Worm (Caenorhabditis elegans) whole organism, L2 larva: ENCODE data around the gene R01B10.2.

Experiments used
- C34F6.9 ChIP-seq: fragments of 150-350 bp; optimal IDR thresholded peaks from 2 replicates; lab custom pipeline; 2014; ENCODE audit warnings: missing biosample characterization, missing genetic modification characterization
- F13H6.1 ChIP-seq: sonication (generic microtip); optimal IDR thresholded peaks from 2 replicates; lab custom pipeline; 2016; ENCODE audit warnings: missing genetic modification characterization, missing compliant biosample characterization
- R02D3.7 ChIP-seq: fragments of 150-350 bp; optimal IDR thresholded peaks from 2 replicates; lab custom pipeline; 2014; ENCODE audit warnings: missing biosample characterization, missing genetic modification characterization
- Y55F3AM.14 ChIP-seq: fragments of 200-800 bp; sonication (Bioruptor generic); optimal IDR thresholded peaks from 2 replicates; lab custom pipeline; 2018; ENCODE audit warnings: mild to moderate bottlenecking, missing genetic modification characterization, missing compliant biosample characterization
- ZK546.5 ChIP-seq: sonication (generic microtip); optimal IDR thresholded peaks from 2 replicates; lab custom pipeline; 2017; ENCODE audit warnings: missing biosample characterization, missing genetic modification characterization
- alr-1 ChIP-seq: fragments of 150-350 bp; optimal IDR thresholded peaks from 2 replicates; lab custom pipeline; 2014; ENCODE audit warnings: missing biosample characterization, missing genetic modification characterization
- aly-2 ChIP-seq: fragments of 150-350 bp; optimal IDR thresholded peaks from 2 replicates; lab custom pipeline; 2014; ENCODE audit warnings: missing biosample characterization, missing genetic modification characterization
- ama-1 ChIP-seq: fragments of 150-350 bp; optimal IDR thresholded peaks from 2 replicates; lab custom pipeline; 2018; ENCODE audit warnings: inconsistent platforms
- blmp-1 ChIP-seq: sonication (generic microtip); optimal IDR thresholded peaks from 2 replicates; lab custom pipeline; 2017; ENCODE audit warnings: missing genetic modification characterization, mild to moderate bottlenecking, missing compliant biosample characterization, antibody characterized with exemption, moderate library complexity; ENCODE audit not compliant: insufficient read depth
- ceh-16 ChIP-seq: fragments of 150-350 bp; optimal IDR thresholded peaks from 2 replicates; lab custom pipeline; 2014; ENCODE audit warnings: missing biosample characterization, missing genetic modification characterization
- ceh-82 ChIP-seq: fragments of 150-350 bp; optimal IDR thresholded peaks from 2 replicates; lab custom pipeline; 2014; ENCODE audit warnings: missing biosample characterization, missing genetic modification characterization
- crh-2 ChIP-seq: sonication (generic microtip); optimal IDR thresholded peaks from 2 replicates; lab custom pipeline; 2017; ENCODE audit warnings: missing biosample characterization, missing genetic modification characterization
- dmd-4 ChIP-seq: sonication (generic microtip); optimal IDR thresholded peaks from 2 replicates; lab custom pipeline; 2017; ENCODE audit warnings: missing biosample characterization, missing genetic modification characterization
- egl-27 ChIP-seq: sonication (generic microtip); optimal IDR thresholded peaks from 3 replicates; lab custom pipeline; 2017; ENCODE audit warnings: missing biosample characterization, missing genetic modification reagents, missing genetic modification characterization
- elt-1 ChIP-seq: fragments of 150-350 bp; optimal IDR thresholded peaks from 2 replicates; lab custom pipeline; 2014; ENCODE audit warnings: missing biosample characterization, missing genetic modification characterization
- elt-3 ChIP-seq: sonication (generic microtip); optimal IDR thresholded peaks from 2 replicates; lab custom pipeline; 2017; ENCODE audit warnings: missing biosample characterization, missing genetic modification characterization
- fos-1 ChIP-seq: fragments of 150-350 bp; optimal IDR thresholded peaks from 2 replicates; lab custom pipeline; 2014; ENCODE audit warnings: missing biosample characterization, missing genetic modification characterization
- gmeb-1 ChIP-seq: fragments of 150-350 bp; optimal IDR thresholded peaks from 2 replicates; lab custom pipeline; 2014; ENCODE audit warnings: missing biosample characterization, missing genetic modification characterization
- lin-11 ChIP-seq: fragments of 150-350 bp; sonication (generic microtip); optimal IDR thresholded peaks from 2 replicates; lab custom pipeline; 2014; ENCODE audit warnings: missing biosample characterization, missing genetic modification characterization, inconsistent platforms, mixed read lengths
- lin-13 ChIP-seq: fragments of 150-350 bp; optimal IDR thresholded peaks from 2 replicates; lab custom pipeline; 2014; ENCODE audit warnings: missing biosample characterization, missing genetic modification reagents, missing genetic modification characterization
- lin-39 ChIP-seq: fragments of 150-350 bp; optimal IDR thresholded peaks from 2 replicates; lab custom pipeline; 2014; ENCODE audit warnings: missing biosample characterization, missing genetic modification reagents, missing genetic modification characterization
- lsy-2 ChIP-seq, 2 experiments: fragments of 150-350 bp in 1 of 2; sonication (generic microtip) in 1 of 2; optimal IDR thresholded peaks; 2 replicates each; lab custom pipeline; 2014 to 2017; ENCODE audit warnings: missing biosample characterization in 2 of 2, missing genetic modification characterization in 2 of 2
- mab-5 ChIP-seq: fragments of 150-350 bp; optimal IDR thresholded peaks from 2 replicates; lab custom pipeline; 2014; ENCODE audit warnings: missing biosample characterization, missing genetic modification characterization
- mbf-1 ChIP-seq: sonication (generic microtip); optimal IDR thresholded peaks from 2 replicates; lab custom pipeline; 2017; ENCODE audit warnings: missing biosample characterization, missing genetic modification characterization
- mdl-1 ChIP-seq, 2 experiments: fragments of 150-350 bp in 1 of 2; sonication (generic microtip) in 1 of 2; optimal IDR thresholded peaks; 2 replicates each; lab custom pipeline; 2017; ENCODE audit warnings: missing biosample characterization in 2 of 2, missing genetic modification characterization in 2 of 2
- nhr-10 ChIP-seq: sonication (generic microtip); optimal IDR thresholded peaks from 2 replicates; lab custom pipeline; 2017; ENCODE audit warnings: missing biosample characterization, missing genetic modification characterization
- nhr-11 ChIP-seq: fragments of 150-350 bp; optimal IDR thresholded peaks from 2 replicates; lab custom pipeline; 2014; ENCODE audit warnings: missing biosample characterization, missing genetic modification characterization
- nhr-12 ChIP-seq: fragments of 150-350 bp; optimal IDR thresholded peaks from 2 replicates; lab custom pipeline; 2014; ENCODE audit warnings: missing biosample characterization, missing genetic modification characterization
- nhr-129 ChIP-seq: fragments of 150-350 bp; optimal IDR thresholded peaks from 2 replicates; lab custom pipeline; 2014; ENCODE audit warnings: missing biosample characterization, missing genetic modification characterization
- nhr-21 ChIP-seq: fragments of 150-350 bp; optimal IDR thresholded peaks from 2 replicates; lab custom pipeline; 2014; ENCODE audit warnings: missing biosample characterization, missing genetic modification characterization
- nhr-23 ChIP-seq: fragments of 150-350 bp; optimal IDR thresholded peaks from 2 replicates; lab custom pipeline; 2014; ENCODE audit warnings: missing biosample characterization, missing genetic modification reagents, missing genetic modification characterization
- nhr-237 ChIP-seq: fragments of 150-350 bp; optimal IDR thresholded peaks from 2 replicates; lab custom pipeline; 2014; ENCODE audit warnings: missing biosample characterization, missing genetic modification characterization
- nhr-25 ChIP-seq: fragments of 150-350 bp; sonication (generic microtip); optimal IDR thresholded peaks from 3 replicates; lab custom pipeline; 2014; ENCODE audit warnings: missing biosample characterization, missing genetic modification characterization
- nhr-6 ChIP-seq: fragments of 150-350 bp; optimal IDR thresholded peaks from 2 replicates; lab custom pipeline; 2014; ENCODE audit warnings: missing biosample characterization, missing genetic modification characterization
- nhr-77 ChIP-seq: fragments of 150-350 bp; optimal IDR thresholded peaks from 2 replicates; lab custom pipeline; 2014; ENCODE audit warnings: missing biosample characterization, missing genetic modification characterization
- peb-1 ChIP-seq: fragments of 150-350 bp; optimal IDR thresholded peaks from 2 replicates; lab custom pipeline; 2014; ENCODE audit warnings: missing biosample characterization, missing genetic modification characterization
- sem-4 ChIP-seq: fragments of 150-350 bp; optimal IDR thresholded peaks from 2 replicates; lab custom pipeline; 2014; ENCODE audit warnings: missing biosample characterization, missing genetic modification reagents, missing genetic modification characterization
- skn-1 ChIP-seq: sonication (generic microtip); optimal IDR thresholded peaks from 2 replicates; lab custom pipeline; 2017; ENCODE audit warnings: missing biosample characterization, missing genetic modification characterization
- sma-3 ChIP-seq: sonication (generic microtip); optimal IDR thresholded peaks from 2 replicates; lab custom pipeline; 2016; ENCODE audit warnings: missing genetic modification reagents, missing genetic modification characterization, missing compliant biosample characterization
- sma-9 ChIP-seq, 2 experiments: fragments of 150-350 bp in 1 of 2; sonication (generic microtip) in 1 of 2; optimal IDR thresholded peaks; 2 replicates each; lab custom pipeline; 2014 to 2016; ENCODE audit warnings: missing genetic modification characterization in 2 of 2, mild to moderate bottlenecking in 1 of 2, missing biosample characterization in 1 of 2, missing compliant biosample characterization in 1 of 2, missing genetic modification reagents in 1 of 2, moderate library complexity in 1 of 2
- snpc-4 ChIP-seq: fragments of 150-350 bp; optimal IDR thresholded peaks from 2 replicates; lab custom pipeline; 2014; ENCODE audit warnings: missing biosample characterization, missing genetic modification characterization
- unc-39 ChIP-seq: fragments of 150-350 bp; optimal IDR thresholded peaks from 2 replicates; lab custom pipeline; 2014; ENCODE audit warnings: missing biosample characterization, missing genetic modification characterization
- unc-55 ChIP-seq: fragments of 150-350 bp; sonication (generic microtip); optimal IDR thresholded peaks from 3 replicates; lab custom pipeline; 2014; ENCODE audit warnings: missing biosample characterization, missing genetic modification reagents, missing genetic modification characterization
- unc-62 ChIP-seq: fragments of 150-350 bp; optimal IDR thresholded peaks from 2 replicates; lab custom pipeline; 2014; ENCODE audit warnings: missing biosample characterization, missing genetic modification reagents, missing genetic modification characterization
- zag-1 ChIP-seq: fragments of 150-350 bp; optimal IDR thresholded peaks from 2 replicates; lab custom pipeline; 2014; ENCODE audit warnings: missing biosample characterization, missing genetic modification characterization
- ztf-1 ChIP-seq: fragments of 200-800 bp; sonication (Bioruptor generic); conservative IDR thresholded peaks from 2 replicates; pipeline ENCODE4 v1.3.6; 2022; ENCODE audit warnings: missing genetic modification characterization, missing compliant biosample characterization
- ztf-11 ChIP-seq: sonication (generic microtip); optimal IDR thresholded peaks from 2 replicates; lab custom pipeline; 2017; ENCODE audit warnings: missing biosample characterization, missing genetic modification characterization
- ztf-4 ChIP-seq: fragments of 150-350 bp; optimal IDR thresholded peaks from 2 replicates; lab custom pipeline; 2014; ENCODE audit warnings: missing biosample characterization, missing genetic modification characterization

R01B10.2 gene

DNA sequence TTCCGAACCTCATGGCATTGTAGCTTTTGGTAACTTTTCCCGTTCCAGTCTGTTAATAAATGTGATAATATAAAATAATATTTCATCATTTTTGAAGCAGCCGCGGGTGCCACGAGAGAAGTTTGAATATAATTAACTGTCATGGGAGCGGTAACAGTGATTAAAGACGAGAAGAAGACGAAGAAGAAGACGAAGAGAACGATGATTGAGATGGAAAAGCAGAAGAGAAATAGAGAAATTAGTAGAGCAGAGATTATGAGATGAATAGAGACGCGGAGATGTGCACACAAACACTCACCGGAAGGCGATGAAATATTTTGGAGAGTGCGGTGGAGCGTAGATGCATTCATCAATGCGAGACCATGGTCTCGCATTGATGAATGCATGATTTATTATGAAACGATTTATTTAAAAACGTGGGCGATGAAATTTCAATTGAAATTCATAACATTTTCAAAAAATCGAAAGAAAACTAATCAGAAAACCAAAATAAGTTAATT is 12.0 kb upstream of the R01B10.2 start, which contains the start of gene seip-1:
Gene seip-1, minus strand, starts transcription at position 51 of the 500 bp plus-strand sequence.
- no peak for TF ChIP-seq elt-3 (tag; lab: Kevin White, UChicago)
- TF ChIP-seq nhr-77 = peak; percentile 10
- no peak for TF ChIP-seq R02D3.7 (tag; lab: Kevin White, UChicago)
- TF ChIP-seq skn-1 (tag; lab: Kevin White, UChicago) = peak; percentile 47
- peak; percentile 59 for TF ChIP-seq nhr-6
- no peak for TF ChIP-seq ZK546.5 (tag; lab: Kevin White, UChicago)
- peak; percentile 91 for TF ChIP-seq mab-5
- TF ChIP-seq egl-27 (tag; lab: Kevin White, UChicago) = peak; percentile 22
- peak; percentile 89 for TF ChIP-seq nhr-129 (tag; lab: Kevin White, UChicago)
- TF ChIP-seq fos-1 (tag; lab: Kevin White, UChicago) = peak; percentile 97
- TF ChIP-seq nhr-21 (tag; lab: Kevin White, UChicago) = peak; percentile 22
- peak; percentile 73 for TF ChIP-seq ztf-4
- no peak for TF ChIP-seq unc-39
- no peak for TF ChIP-seq nhr-237 (tag; lab: Kevin White, UChicago)
- TF ChIP-seq sma-3 (GFP tag; lab: Kevin White, UChicago) = peak; percentile 74
- TF ChIP-seq peb-1 (tag; lab: Kevin White, UChicago) = no peak
- TF ChIP-seq gmeb-1 = peak; percentile 68
- TF ChIP-seq ztf-1 (GFP tag; lab: Robert Waterston, UW) = no peak
- no peak for TF ChIP-seq nhr-23 (tag; lab: Kevin White, UChicago)
- TF ChIP-seq dmd-4 (tag; lab: Kevin White, UChicago) = no peak
- peak; percentile 81 for TF ChIP-seq F13H6.1 (tag; lab: Kevin White, UChicago)
- no peak for TF ChIP-seq alr-1
- TF ChIP-seq lin-11 = peak; percentile 49
- TF ChIP-seq unc-55 = peak; percentile 97
- peak; percentile 18 for TF ChIP-seq blmp-1
- no peak for TF ChIP-seq aly-2 (tag; lab: Kevin White, UChicago)
- peak; percentile 87 for TF ChIP-seq sem-4 (tag; lab: Kevin White, UChicago)
- TF ChIP-seq nhr-10 (tag; lab: Kevin White, UChicago) = no peak
- no peak for TF ChIP-seq ama-1
- TF ChIP-seq snpc-4 (tag; lab: Kevin White, UChicago) = peak; percentile 22
- peak; percentile 97 for TF ChIP-seq C34F6.9 (tag; lab: Kevin White, UChicago)
- TF ChIP-seq lsy-2 (tag; optimal IDR thresholded peaks at IDR 0.05; lab: Kevin White, UChicago) = peak; percentile 43 to 91
- peak; percentile 89 for TF ChIP-seq zag-1 (tag; lab: Kevin White, UChicago)
- no peak for TF ChIP-seq nhr-12 (tag; lab: Kevin White, UChicago)
- TF ChIP-seq nhr-11 (tag; lab: Kevin White, UChicago) = no peak
- peak; percentile 85 for TF ChIP-seq lin-13
- peak; percentile 89 for TF ChIP-seq crh-2 (tag; lab: Kevin White, UChicago)
- peak; percentile 17 for TF ChIP-seq ceh-82 (tag; lab: Kevin White, UChicago)
- no peak for TF ChIP-seq unc-62 (GFP tag; lab: Kevin White, UChicago)
- no peak for TF ChIP-seq Y55F3AM.14 (GFP tag; lab: Kevin White, UChicago)
- peak in 1 of 2 experiments; percentile 31 for TF ChIP-seq mdl-1 (tag; optimal IDR thresholded peaks at IDR 0.05; lab: Kevin White, UChicago)
- TF ChIP-seq nhr-25 = peak; percentile 73
- TF ChIP-seq ceh-16 (tag; lab: Kevin White, UChicago) = peak; percentile 32
- peak; percentile 90 for TF ChIP-seq sma-9 (GFP tag; optimal IDR thresholded peaks at IDR 0.05; lab: Kevin White, UChicago)
- TF ChIP-seq sma-9 (tag; optimal IDR thresholded peaks at IDR 0.05; lab: Kevin White, UChicago) = no peak
- no peak for TF ChIP-seq ztf-11 (tag; lab: Kevin White, UChicago)
- no peak for TF ChIP-seq elt-1 (tag; lab: Kevin White, UChicago)
- no peak for TF ChIP-seq lin-39 (tag; lab: Kevin White, UChicago)
- no peak for TF ChIP-seq mbf-1 (tag; lab: Kevin White, UChicago)
- TF ChIP-seq, all 48 proteins: peak for 27
